Fruit fly (Drosophila melanogaster) whole organism, adult: ENCODE data around the gene ERR.

ENCODE experiments used
- CG11617 ChIP-seq: fragments of 200-800 bp; sonication (Bioruptor generic); optimal IDR thresholded peaks from 2 replicates; lab custom pipeline; 2017; ENCODE audit warnings: mild to moderate bottlenecking, missing biosample characterization, missing genetic modification reagents, missing genetic modification characterization
- CG7045 ChIP-seq: fragments of 200-800 bp; sonication (Bioruptor generic); optimal IDR thresholded peaks from 2 replicates; lab custom pipeline; 2017; ENCODE audit warnings: missing biosample characterization, mild to moderate bottlenecking, missing genetic modification characterization
- bab1 ChIP-seq: fragments of 200-800 bp; sonication (Bioruptor generic); optimal IDR thresholded peaks from 3 replicates; lab custom pipeline; 2019; ENCODE audit warnings: missing biosample characterization, mild to moderate bottlenecking, missing genetic modification characterization, moderate library complexity
- cic ChIP-seq: fragments of 200-800 bp; sonication (Bioruptor generic); optimal IDR thresholded peaks from 2 replicates; lab custom pipeline; 2017; ENCODE audit warnings: missing biosample characterization, mild to moderate bottlenecking, missing genetic modification characterization, moderate library complexity
- ovo ChIP-seq: fragments of 200-800 bp; sonication (Bioruptor generic); optimal IDR thresholded peaks from 2 replicates; lab custom pipeline; 2016; ENCODE audit warnings: missing biosample characterization, missing genetic modification characterization

DNA sequence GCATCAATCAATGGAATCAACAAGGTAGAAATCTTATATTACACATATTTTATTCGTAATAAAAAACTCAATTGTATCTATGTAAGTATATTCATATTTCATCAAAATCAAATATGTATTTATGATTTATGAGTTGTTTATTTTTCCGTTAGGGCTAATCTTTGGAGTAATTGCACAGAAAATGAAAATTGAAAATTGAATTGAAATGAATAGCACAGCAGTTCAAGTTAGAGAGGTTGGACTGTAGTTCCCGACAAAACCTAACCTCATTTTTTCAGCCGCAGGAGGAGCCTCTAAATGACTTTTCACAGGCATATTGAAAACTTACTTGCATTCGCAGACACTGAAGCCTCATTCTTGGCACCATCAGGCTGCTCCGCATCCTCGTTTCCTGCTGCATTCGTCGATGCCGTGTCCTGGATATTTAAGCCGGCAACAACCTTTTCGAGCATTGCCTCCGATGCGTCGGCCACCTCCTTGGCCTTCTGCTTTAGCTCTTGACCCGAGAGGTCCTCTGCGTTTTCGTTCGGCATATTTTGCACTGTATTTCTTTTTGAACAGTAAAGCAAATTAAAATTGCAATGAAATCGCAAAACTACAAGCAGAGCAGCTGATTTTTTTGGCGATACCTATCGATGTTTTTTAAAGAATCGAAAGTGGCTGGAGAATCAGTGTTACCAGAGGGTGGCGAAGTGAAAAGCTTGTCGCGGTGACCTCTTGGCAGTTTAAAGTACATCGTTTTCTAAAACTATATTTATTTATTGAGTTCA lies 8.5 kb downstream of the ERR start, which contains the start of gene Nmt:
- peak; percentile 9 for TF ChIP-seq CG7045
- no peak for TF ChIP-seq bab1 (GFP tag; lab: Kevin White, UChicago)
- peak; percentile 6 for TF ChIP-seq cic
- peak; percentile 2 for TF ChIP-seq CG11617 (GFP tag; lab: Kevin White, UChicago)
- no peak for TF ChIP-seq ovo (GFP tag; lab: Kevin White, UChicago)
